Worm (Caenorhabditis elegans) whole organism, L4/young adult: ENCODE results near the gene T13C5.3.

ENCODE experiments used
- W03F9.2 ChIP-seq: fragments of 150-350 bp; optimal IDR thresholded peaks from 2 replicates; lab custom pipeline; 2014; ENCODE audit warnings: missing biosample characterization, missing genetic modification characterization
- dao-5 ChIP-seq: sonication (generic microtip); optimal IDR thresholded peaks from 2 replicates; lab custom pipeline; 2016; ENCODE audit warnings: missing genotype, missing genetic modification characterization, moderate library complexity, missing compliant biosample characterization
- him-1 ChIP-seq: sonication (generic microtip); optimal IDR thresholded peaks from 2 replicates; lab custom pipeline; 2016; ENCODE audit warnings: missing genotype, missing genetic modification reagents, missing genetic modification characterization, missing compliant biosample characterization

DNA sequence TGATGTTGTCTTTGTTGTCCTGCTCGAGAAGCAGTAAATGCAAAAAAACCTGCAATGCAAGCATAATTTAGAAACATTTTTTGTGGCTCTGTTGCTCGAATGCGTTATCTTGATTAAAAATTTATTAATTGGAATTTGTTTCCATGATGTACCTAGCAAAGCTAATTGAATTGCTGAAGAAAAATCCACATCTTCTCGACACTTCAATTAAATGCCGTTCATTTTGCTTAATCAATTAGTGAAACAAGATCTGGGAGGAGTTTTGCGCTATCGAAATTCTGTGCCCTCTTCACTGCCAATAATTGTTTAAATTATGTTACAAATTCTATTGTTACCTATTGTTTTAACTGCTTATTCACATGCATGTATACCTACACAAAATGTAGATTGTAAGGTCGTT, 2.5 kb upstream of the T13C5.3 start, which contains the start of gene T25B2.3:
- TF ChIP-seq dao-5 (tag; lab: Kevin White, UChicago) (no peak), him-1 (tag; lab: Kevin White, UChicago) (no peak), W03F9.2 (no peak)
